Fruit fly (Drosophila melanogaster) S2 (cell line): ENCODE results near the gene CG4404.

Source experiments
- CG8478 ChIP-seq: fragments of >200 bp; optimal IDR thresholded peaks from 2 replicates; lab custom pipeline; 2018
- CTCF ChIP-seq, 2 experiments: fragments of >200 bp; optimal IDR thresholded peaks; 2 replicates each; lab custom pipeline; 2018

DNA sequence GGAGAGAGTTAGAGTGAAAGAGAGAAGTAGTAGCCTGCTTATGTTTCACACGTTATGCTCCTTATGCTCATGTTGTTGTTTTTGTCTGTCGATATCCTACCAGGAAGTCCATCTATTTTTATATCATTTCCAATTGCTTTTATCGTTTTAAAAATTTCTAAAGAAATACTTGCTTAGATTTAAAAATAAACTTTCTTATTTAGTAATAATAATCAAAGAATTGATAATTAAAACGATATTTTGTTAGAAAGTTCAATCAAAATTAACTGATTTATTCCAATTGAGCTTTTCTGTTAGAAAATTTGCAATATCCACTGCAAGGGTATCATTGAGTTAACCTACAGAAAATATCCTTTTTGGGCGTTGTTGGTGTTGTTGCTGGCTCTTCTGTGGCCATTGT is 36.0 kb downstream of the CG4404 start:
- TF ChIP-seq CTCF (optimal IDR thresholded peaks at IDR 0.05; lab: Kevin White, UChicago) (no peak), CG8478 (lab: Kevin White, UChicago) (no peak)
